Fruit fly (Drosophila melanogaster) whole organism, embryonic: ENCODE measurements around the gene snk.
A peak's percentile ranks its signal among the peaks of the same experiment; 100 is the strongest.

Source experiments
- BtbVII ChIP-seq: fragments of 200-800 bp; sonication (Bioruptor generic); optimal IDR thresholded peaks from 3 replicates; lab custom pipeline; 2017; ENCODE audit warnings: missing biosample characterization, mild to moderate bottlenecking, missing genetic modification characterization
- C15 ChIP-seq: fragments of 200-800 bp; sonication (Bioruptor generic); IDR thresholded peaks from 3 replicates; pipeline ENCODE4 v1.3.6; 2022; ENCODE audit warnings: missing biosample characterization, missing genetic modification characterization
- CG12219 ChIP-seq: fragments of 200-800 bp; sonication (Bioruptor generic); optimal IDR thresholded peaks from 3 replicates; lab custom pipeline; 2018; ENCODE audit warnings: missing biosample characterization, mild to moderate bottlenecking, missing genetic modification characterization
- CG12236 ChIP-seq: fragments of 200-800 bp; sonication (Bioruptor generic); optimal IDR thresholded peaks from 2 replicates; lab custom pipeline; 2016; ENCODE audit warnings: missing biosample characterization, missing genetic modification characterization
- CG13894 ChIP-seq: fragments of 200-800 bp; sonication (Bioruptor generic); optimal IDR thresholded peaks from 3 replicates; lab custom pipeline; 2018; ENCODE audit warnings: missing biosample characterization, mild to moderate bottlenecking, missing genetic modification characterization, moderate library complexity
- CG17186 ChIP-seq: fragments of 200-800 bp; sonication (Bioruptor generic); optimal IDR thresholded peaks from 3 replicates; lab custom pipeline; 2017; ENCODE audit warnings: missing biosample characterization, missing genetic modification reagents, missing genetic modification characterization
- CG17385 ChIP-seq: fragments of 200-800 bp; sonication (Bioruptor generic); optimal IDR thresholded peaks from 3 replicates; lab custom pipeline; 2018; ENCODE audit warnings: missing biosample characterization, mild to moderate bottlenecking, missing genetic modification characterization
- CG18764 ChIP-seq: fragments of 200-800 bp; sonication (Bioruptor generic); optimal IDR thresholded peaks from 3 replicates; lab custom pipeline; 2016; ENCODE audit warnings: missing biosample characterization, missing genetic modification characterization
- CG2120 ChIP-seq: fragments of 200-800 bp; sonication (Bioruptor generic); optimal IDR thresholded peaks from 3 replicates; lab custom pipeline; 2016; ENCODE audit warnings: missing biosample characterization, missing genetic modification characterization
- CG2199 ChIP-seq: fragments of 200-800 bp; sonication (Bioruptor generic); IDR thresholded peaks from 3 replicates; pipeline ENCODE4 v1.3.6; 2022; ENCODE audit warnings: missing biosample characterization, missing genetic modification characterization
- CG8388 ChIP-seq: fragments of 200-800 bp; sonication (Bioruptor generic); optimal IDR thresholded peaks from 2 replicates; lab custom pipeline; 2019; ENCODE audit warnings: missing biosample characterization, mild to moderate bottlenecking, missing genetic modification characterization, moderate library complexity
- CG8478 ChIP-seq: fragments of >200 bp; optimal IDR thresholded peaks from 2 replicates; lab custom pipeline; 2018
- CG9876 ChIP-seq: fragments of 200-800 bp; sonication (Bioruptor generic); optimal IDR thresholded peaks from 2 replicates; lab custom pipeline; 2016; ENCODE audit warnings: missing biosample characterization, missing genetic modification characterization
- CG9932 ChIP-seq: fragments of 200-800 bp; sonication (Bioruptor generic); IDR thresholded peaks from 2 replicates; pipeline ENCODE4 v1.3.6; 2022; ENCODE audit warnings: missing biosample characterization, missing genetic modification characterization
- D ChIP-seq, 2 experiments: fragments of 200-800 bp in 1 of 2; fragments of >200 bp in 1 of 2; sonication (Bioruptor generic) in 1 of 2; optimal IDR thresholded peaks; 2 replicates in 1 of 2; 3 replicates in 1 of 2; lab custom pipeline; 2017; ENCODE audit warnings: mild to moderate bottlenecking in 1 of 2, missing biosample characterization in 1 of 2, missing genetic modification characterization in 1 of 2, missing genetic modification reagents in 1 of 2
- GATAe ChIP-seq: fragments of 200-800 bp; sonication (Bioruptor generic); conservative IDR thresholded peaks from 2 replicates; pipeline ENCODE4 v1.3.6; 2022; ENCODE audit warnings: missing biosample characterization, missing genetic modification characterization
- Jarid2 ChIP-seq: fragments of 200-800 bp; sonication (Bioruptor generic); optimal IDR thresholded peaks from 3 replicates; lab custom pipeline; 2017; ENCODE audit warnings: mild to moderate bottlenecking, missing biosample characterization, missing genetic modification reagents, missing genetic modification characterization
- Med ChIP-seq: fragments of 200-800 bp; sonication (Bioruptor generic); peaks from one replicate; lab custom pipeline; 2016; ENCODE audit warnings: missing biosample characterization, missing genetic modification characterization, mild to moderate bottlenecking, inconsistent platforms, moderate library complexity
- Nf-YA ChIP-seq: fragments of 200-800 bp; sonication (Bioruptor generic); IDR thresholded peaks from 2 replicates; pipeline ENCODE4 v1.3.6; 2022; ENCODE audit warnings: missing biosample characterization, missing genetic modification characterization
- Nf-YB ChIP-seq: fragments of 200-800 bp; sonication (Bioruptor generic); optimal IDR thresholded peaks from 3 replicates; lab custom pipeline; 2019; ENCODE audit warnings: missing biosample characterization, mild to moderate bottlenecking, missing genetic modification characterization, moderate library complexity
- Nf-YC ChIP-seq: fragments of 200-800 bp; optimal IDR thresholded peaks from 3 replicates; lab custom pipeline; 2019; ENCODE audit warnings: missing biosample characterization, mild to moderate bottlenecking, missing genetic modification characterization, moderate library complexity
- Opbp ChIP-seq: fragments of 200-800 bp; sonication (Bioruptor generic); IDR thresholded peaks from 3 replicates; pipeline ENCODE4 v1.3.6; 2022; ENCODE audit warnings: missing biosample characterization, missing genetic modification characterization; ENCODE audit not compliant: partially characterized antibody
- Ptx1 ChIP-seq: fragments of 200-800 bp; sonication (Bioruptor generic); IDR thresholded peaks from 2 replicates; pipeline ENCODE4 v1.3.6; 2022; ENCODE audit warnings: missing biosample characterization, missing genetic modification characterization
- Stat92E ChIP-seq, 3 experiments: fragments of >200 bp in 2 of 3; fragments of 200-800 bp in 1 of 3; sonication (Bioruptor generic) in 1 of 3; optimal IDR thresholded peaks; 2 replicates each; lab custom pipeline; 2017 to 2019; ENCODE audit warnings: missing biosample characterization in 3 of 3, missing genetic modification characterization in 3 of 3, mild to moderate bottlenecking in 1 of 3, moderate library complexity in 1 of 3
- Taf1 ChIP-seq: fragments of 200-800 bp; sonication (Bioruptor generic); IDR thresholded peaks from 2 replicates; pipeline ENCODE4 v1.3.6; 2022; ENCODE audit warnings: missing biosample characterization, missing genetic modification characterization
- Tbp ChIP-seq: fragments of >200 bp; optimal IDR thresholded peaks from 2 replicates; lab custom pipeline; 2018; ENCODE audit warnings: missing biosample characterization, missing genetic modification characterization
- ac ChIP-seq: fragments of 200-800 bp; sonication (Bioruptor generic); optimal IDR thresholded peaks from 3 replicates; lab custom pipeline; 2017; ENCODE audit warnings: missing biosample characterization, mild to moderate bottlenecking, missing genetic modification characterization
- ap ChIP-seq: fragments of 200-800 bp; sonication (Bioruptor generic); IDR thresholded peaks from 2 replicates; pipeline ENCODE4 v1.3.6; 2022; ENCODE audit warnings: missing biosample characterization, missing genetic modification characterization
- cg ChIP-seq: fragments of 200-800 bp; sonication (Bioruptor generic); optimal IDR thresholded peaks from 3 replicates; lab custom pipeline; 2019; ENCODE audit warnings: missing biosample characterization, mild to moderate bottlenecking, missing genetic modification characterization, moderate library complexity
- ewg ChIP-seq: fragments of 200-800 bp; sonication (Bioruptor generic); optimal IDR thresholded peaks from 3 replicates; lab custom pipeline; 2017; ENCODE audit warnings: mild to moderate bottlenecking, missing biosample characterization, missing genetic modification reagents, missing genetic modification characterization
- exex ChIP-seq: fragments of 200-800 bp; sonication (Bioruptor generic); optimal IDR thresholded peaks from 4 replicates; lab custom pipeline; 2018; ENCODE audit warnings: missing biosample characterization, mild to moderate bottlenecking, missing genetic modification characterization, moderate library complexity
- kni ChIP-seq: fragments of 200-800 bp; sonication (Bioruptor generic); optimal IDR thresholded peaks from 3 replicates; lab custom pipeline; 2017; ENCODE audit warnings: mild to moderate bottlenecking, missing biosample characterization, missing genetic modification reagents, missing genetic modification characterization
- knrl ChIP-seq: fragments of 200-800 bp; sonication (Bioruptor generic); IDR thresholded peaks from 3 replicates; pipeline ENCODE4 v1.3.6; 2022; ENCODE audit warnings: missing biosample characterization, missing genetic modification characterization; ENCODE audit not compliant: partially characterized antibody
- nom ChIP-seq: fragments of 200-800 bp; sonication (Bioruptor generic); optimal IDR thresholded peaks from 2 replicates; lab custom pipeline; 2017; ENCODE audit warnings: missing biosample characterization, missing genetic modification characterization, mild to moderate bottlenecking, moderate library complexity, missing genetic modification reagents
- org-1 ChIP-seq: fragments of 200-800 bp; sonication (Bioruptor generic); optimal IDR thresholded peaks from 2 replicates; lab custom pipeline; 2017; ENCODE audit warnings: missing biosample characterization, missing genetic modification characterization
- pzg ChIP-seq: fragments of 200-800 bp; sonication (Bioruptor generic); optimal IDR thresholded peaks from 3 replicates; lab custom pipeline; 2018; ENCODE audit warnings: missing biosample characterization, mild to moderate bottlenecking, missing genetic modification characterization, moderate library complexity
- rib ChIP-seq: fragments of 200-800 bp; sonication (Bioruptor generic); IDR thresholded peaks from 2 replicates; pipeline ENCODE4 v1.3.6; 2022; ENCODE audit warnings: missing biosample characterization, missing genetic modification characterization
- seq ChIP-seq: fragments of 200-800 bp; sonication (Bioruptor generic); IDR thresholded peaks from 2 replicates; pipeline ENCODE4 v1.3.6; 2022; ENCODE audit warnings: missing biosample characterization, missing genetic modification characterization
- sim ChIP-seq: fragments of 200-800 bp; sonication (Bioruptor generic); IDR thresholded peaks from 2 replicates; pipeline ENCODE4 v1.3.6; 2022; ENCODE audit warnings: missing biosample characterization, missing genetic modification characterization
- sna ChIP-seq: fragments of 200-800 bp; sonication (Bioruptor generic); IDR thresholded peaks from 2 replicates; pipeline ENCODE4 v1.3.6; 2022; ENCODE audit warnings: missing biosample characterization, missing genetic modification characterization; ENCODE audit not compliant: partially characterized antibody
- sr ChIP-seq: fragments of 200-800 bp; sonication (Bioruptor generic); IDR thresholded peaks from 3 replicates; pipeline ENCODE4 v1.3.6; 2022; ENCODE audit warnings: missing biosample characterization, missing genetic modification characterization
- sug ChIP-seq: fragments of 200-800 bp; optimal IDR thresholded peaks from 2 replicates; lab custom pipeline; 2019; ENCODE audit warnings: missing biosample characterization, mild to moderate bottlenecking, missing genetic modification characterization, moderate library complexity
- tgo ChIP-seq: fragments of 200-800 bp; sonication (Bioruptor generic); IDR thresholded peaks from 3 replicates; pipeline ENCODE4 v1.3.6; 2022; ENCODE audit warnings: missing biosample characterization, missing genetic modification characterization
- wek ChIP-seq: fragments of 200-800 bp; sonication (Bioruptor generic); optimal IDR thresholded peaks from 3 replicates; lab custom pipeline; 2018; ENCODE audit warnings: missing biosample characterization, mild to moderate bottlenecking, missing genetic modification characterization, moderate library complexity

snk gene

dm6 chr3R:13063746-13064592 lies 21.4 kb upstream of the snk start (continued):
- peak; percentile 98 for TF ChIP-seq D (optimal IDR thresholded peaks at IDR 0.05; lab: Kevin White, UChicago)
- TF ChIP-seq D (GFP tag; optimal IDR thresholded peaks at IDR 0.05; lab: Kevin White, UChicago) = peak; percentile 41
- TF ChIP-seq BtbVII (GFP tag; lab: Kevin White, UChicago) = no peak
- peak; percentile 100 for TF ChIP-seq CG8478 (lab: Kevin White, UChicago)
- TF ChIP-seq CG17385 = peak; percentile 95

DNA sequence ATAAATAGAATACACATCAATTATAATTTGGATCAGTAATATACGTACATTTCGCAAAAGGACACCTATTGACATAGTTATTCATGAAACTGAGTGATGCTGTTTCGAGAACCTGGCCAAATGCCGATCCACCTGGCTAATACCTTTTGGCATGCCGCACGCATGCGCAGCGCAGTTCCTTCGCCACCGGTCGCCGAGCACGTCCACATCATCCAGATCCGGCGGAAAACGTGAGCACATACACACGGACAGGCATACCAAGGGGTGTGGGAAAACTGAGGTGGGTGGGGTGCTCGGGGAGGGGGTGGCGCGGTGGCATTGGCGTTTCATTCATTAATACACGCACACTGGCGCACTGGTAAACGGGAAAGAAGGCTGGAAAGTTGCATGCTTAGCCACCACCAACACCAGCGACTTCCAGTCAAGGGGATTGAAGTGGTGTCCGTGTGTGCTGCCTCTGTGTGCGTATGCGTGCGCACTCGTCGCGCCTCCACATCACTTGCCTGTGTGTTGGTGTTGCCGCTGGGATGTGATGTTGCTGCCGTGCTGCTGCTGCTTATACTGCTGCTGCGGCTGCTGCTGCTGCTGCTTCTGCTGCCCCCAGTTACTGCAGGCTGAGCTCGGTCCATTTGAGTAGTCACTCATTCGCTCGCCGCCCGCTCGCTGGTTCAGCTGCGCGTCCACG lies 14.7 kb upstream of the snk start, which contains the start of gene sim:
TSS of gene sim (plus strand) at position 635 of the 685 bp plus-strand sequence.
- TF ChIP-seq CG12219 (no peak), knrl (GFP tag; lab: Robert Waterston, UW) (0 out of 3 replicates have a peak, but pooled peaks have one; percentile 25), Nf-YC (tag; lab: Kevin White, UChicago) (peak; percentile 95), C15 (GFP tag; lab: Robert Waterston, UW) (no peak), Med (GFP tag; lab: Kevin White, UChicago) (peak; percentile 27), kni (GFP tag; lab: Kevin White, UChicago) (peak; percentile 16), CG2120 (GFP tag; lab: Kevin White, UChicago) (no peak), exex (tag; lab: Kevin White, UChicago) (no peak), sug (tag; lab: Kevin White, UChicago) (no peak), CG2199 (GFP tag; lab: Robert Waterston, UW) (0 out of 3 replicates have a peak, but pooled peaks have one; percentile 53), ac (no peak), CG17186 (GFP tag; lab: Kevin White, UChicago) (no peak), seq (GFP tag; lab: Robert Waterston, UW) (peak; percentile 52; the same call in 1 of the 2 replicates), CG13894 (no peak), Ptx1 (GFP tag; lab: Robert Waterston, UW) (no peak), CG9932 (GFP tag; lab: Robert Waterston, UW) (0 out of 2 replicates have a peak, but pooled peaks have one; percentile 21), ewg (peak; percentile 83), sr (GFP tag; lab: Robert Waterston, UW) (0 out of 3 replicates have a peak, but pooled peaks have one; percentile 12), Taf1 (no peak), nom (no peak), tgo (GFP tag; lab: Robert Waterston, UW) (no peak), CG9876 (GFP tag; lab: Kevin White, UChicago) (no peak), Stat92E (GFP tag; optimal IDR thresholded peaks at IDR 0.05; lab: Kevin White, UChicago) (no peak), pzg (GFP tag; lab: Kevin White, UChicago) (no peak), cg (GFP tag; lab: Kevin White, UChicago) (peak; percentile 91), Jarid2 (GFP tag; lab: Kevin White, UChicago) (peak; percentile 43), rib (GFP tag; lab: Robert Waterston, UW) (0 out of 2 replicates have a peak, but pooled peaks have one; percentile 29), ap (GFP tag; lab: Robert Waterston, UW) (no peak), CG12236 (GFP tag; lab: Kevin White, UChicago) (no peak), Opbp (0 out of 3 replicates have a peak, but pooled peaks have one; percentile 31), sna (GFP tag; lab: Robert Waterston, UW) (peak; percentile 32; the same call in 1 of the 2 replicates), CG18764 (no peak), GATAe (GFP tag; lab: Robert Waterston, UW) (no peak), org-1 (GFP tag; lab: Kevin White, UChicago) (no peak), wek (GFP tag; lab: Kevin White, UChicago) (no peak), Tbp (GFP tag; lab: Kevin White, UChicago) (no peak), Nf-YA (0 out of 2 replicates have a peak, but pooled peaks have one; percentile 28), Nf-YB (GFP tag; lab: Kevin White, UChicago) (peak; percentile 94), sim (GFP tag; lab: Robert Waterston, UW) (peak; percentile 59; the same call in 1 of the 2 replicates), CG8388 (GFP tag; lab: Kevin White, UChicago) (no peak)
